Worm (Caenorhabditis elegans) whole organism, early embryonic: Measurements from ENCODE around the gene C14C6.8.

ENCODE experiments used
- aly-1 ChIP-seq: sonication (generic microtip); optimal IDR thresholded peaks from 2 replicates; lab custom pipeline; 2016; ENCODE audit warnings: missing genetic modification characterization, missing compliant biosample characterization
- ets-7 ChIP-seq: sonication (generic microtip); optimal IDR thresholded peaks from 2 replicates; lab custom pipeline; 2016; ENCODE audit warnings: missing genotype, missing genetic modification characterization, missing compliant biosample characterization
- hmg-4 ChIP-seq: fragments of 200-800 bp; sonication (Bioruptor generic); optimal IDR thresholded peaks from 2 replicates; lab custom pipeline; 2018; ENCODE audit warnings: mild to moderate bottlenecking, missing genetic modification characterization, missing compliant biosample characterization
- sea-1 ChIP-seq: fragments of 200-800 bp; sonication (Bioruptor generic); conservative IDR thresholded peaks from 2 replicates; pipeline ENCODE4 v1.3.6; 2022; ENCODE audit warnings: missing genetic modification characterization, missing compliant biosample characterization
- tbx-11 ChIP-seq: fragments of 200-800 bp; sonication (Bioruptor generic); IDR thresholded peaks from 2 replicates; pipeline ENCODE4 v1.3.6; 2022; ENCODE audit warnings: missing genetic modification characterization, missing compliant biosample characterization

The C14C6.8 gene

ce11 chrV:502803-503273 is 50.1 kb downstream of the C14C6.8 start, which contains the start of gene T01G6.10:
Gene T01G6.10, minus strand, starts transcription at chrV:503223.
- no peak for TF ChIP-seq aly-1 (tag; lab: Kevin White, UChicago)
- TF ChIP-seq sea-1 (GFP tag; lab: Robert Waterston, UW): no peak
- no peak for TF ChIP-seq tbx-11 (GFP tag; lab: Robert Waterston, UW)
- no peak for TF ChIP-seq hmg-4 (GFP tag; lab: Kevin White, UChicago)
- TF ChIP-seq ets-7: no peak
